Worm (Caenorhabditis elegans): ENCODE data around the gene str-1.

str-1 gene

DNA sequence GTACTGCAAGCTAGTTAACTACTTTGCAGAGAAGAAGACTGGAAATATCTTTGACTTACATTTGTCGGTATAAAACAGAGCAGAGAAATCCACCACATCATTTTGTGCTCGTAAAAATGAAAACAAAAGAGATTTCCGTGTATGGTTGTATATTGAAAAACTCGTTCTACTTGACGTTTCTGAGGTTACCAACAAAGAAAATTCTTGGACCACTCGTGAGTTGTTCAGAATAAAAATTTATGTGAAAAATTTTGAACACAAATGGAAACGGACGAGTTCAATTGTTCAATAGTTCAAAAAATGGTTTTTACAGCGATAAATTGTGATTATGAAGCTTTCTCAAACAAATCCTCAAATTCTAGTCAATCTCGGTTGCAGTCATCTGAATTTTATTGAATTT is 11.0 kb downstream of the str-1 start, which contains the start of gene clec-179:
Gene clec-179, minus strand, starts transcription at position 101 of the 400 bp plus-strand sequence.
- TF ChIP-seq crh-2 (tag; optimal IDR thresholded peaks at IDR 0.05) (no peak), nhr-10 (tag; optimal IDR thresholded peaks at IDR 0.05) (no peak), ZK546.5 (tag; optimal IDR thresholded peaks at IDR 0.05) (no peak), gmeb-1 (tag; optimal IDR thresholded peaks at IDR 0.05) (no peak), nhr-129 (tag; optimal IDR thresholded peaks at IDR 0.05) (no peak), Y55F3AM.14 (GFP tag; optimal IDR thresholded peaks at IDR 0.05) (no peak), skn-1 (tag; optimal IDR thresholded peaks at IDR 0.05) (no peak), nhr-23 (tag; optimal IDR thresholded peaks at IDR 0.05) (no peak), ama-1 (optimal IDR thresholded peaks at IDR 0.05) (no peak), sma-3 (GFP tag; optimal IDR thresholded peaks at IDR 0.05) (no peak), alr-1 (tag; optimal IDR thresholded peaks at IDR 0.05) (no peak), aly-2 (tag; optimal IDR thresholded peaks at IDR 0.05) (no peak), lsy-2 (tag; optimal IDR thresholded peaks at IDR 0.05) (no peak), ceh-16 (tag; optimal IDR thresholded peaks at IDR 0.05) (no peak), C34F6.9 (tag; optimal IDR thresholded peaks at IDR 0.05) (no peak), mab-5 (tag; optimal IDR thresholded peaks at IDR 0.05) (no peak), nhr-25 (tag; optimal IDR thresholded peaks at IDR 0.05) (no peak), egl-27 (tag; optimal IDR thresholded peaks at IDR 0.05) (no peak), F13H6.1 (tag; optimal IDR thresholded peaks at IDR 0.05) (no peak), mbf-1 (tag; optimal IDR thresholded peaks at IDR 0.05) (no peak)

ce11 chrIV:7186756-7187155 is 13.2 kb downstream of the str-1 start, which contains the start of gene str-249:
Gene str-249 (minus strand): TSS chrIV:7186856.
- TF ChIP-seq nhr-23 (tag; optimal IDR thresholded peaks at IDR 0.05) (no peak), dmd-4 (tag; optimal IDR thresholded peaks at IDR 0.05) (no peak), lin-39 (tag; optimal IDR thresholded peaks at IDR 0.05) (no peak), lin-13 (GFP tag; optimal IDR thresholded peaks at IDR 0.05) (no peak), zag-1 (tag; optimal IDR thresholded peaks at IDR 0.05) (no peak)

DNA sequence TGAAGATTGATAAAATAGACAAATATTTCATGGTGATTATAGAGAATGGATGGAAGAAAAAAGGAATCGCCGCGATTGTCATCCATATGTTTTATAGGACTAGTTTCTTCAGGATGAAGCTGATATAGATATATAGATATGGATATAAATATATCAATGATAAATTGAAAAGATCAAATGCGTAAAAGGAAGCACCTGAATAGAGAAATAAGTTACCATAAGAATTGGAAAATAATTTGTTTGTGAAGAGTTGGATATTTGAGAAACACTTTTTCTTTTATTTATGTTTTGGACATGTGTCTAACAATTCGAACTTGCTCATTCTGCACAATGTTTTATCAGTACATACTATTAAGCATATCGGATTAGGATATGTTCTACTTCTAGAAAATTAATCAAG is 14.4 kb downstream of the str-1 start, which contains the start of gene C42D4.13:
Gene C42D4.13, minus strand, starts transcription at position 101 of the 400 bp plus-strand sequence.
- TF ChIP-seq nhr-23 (tag; optimal IDR thresholded peaks at IDR 0.05) (no peak), ceh-82 (tag; optimal IDR thresholded peaks at IDR 0.05) (no peak), blmp-1 (tag; optimal IDR thresholded peaks at IDR 0.05; ENCODE audit: insufficient read depth) (no peak), gmeb-1 (tag; optimal IDR thresholded peaks at IDR 0.05) (no peak), peb-1 (tag; optimal IDR thresholded peaks at IDR 0.05) (no peak), ztf-11 (tag; optimal IDR thresholded peaks at IDR 0.05) (no peak), ztf-1 (GFP tag; conservative IDR thresholded peaks at IDR 0.05) (no peak), ZK546.5 (tag; optimal IDR thresholded peaks at IDR 0.05) (no peak), nhr-12 (tag; optimal IDR thresholded peaks at IDR 0.05) (no peak), fos-1 (tag; optimal IDR thresholded peaks at IDR 0.05) (no peak), sma-3 (GFP tag; optimal IDR thresholded peaks at IDR 0.05) (no peak), sma-9 (GFP tag; optimal IDR thresholded peaks at IDR 0.05) (no peak), sma-9 (tag; optimal IDR thresholded peaks at IDR 0.05) (no peak), nhr-6 (tag; optimal IDR thresholded peaks at IDR 0.05) (no peak), unc-62 (GFP tag; optimal IDR thresholded peaks at IDR 0.05) (no peak), skn-1 (tag; optimal IDR thresholded peaks at IDR 0.05) (no peak), lin-11 (tag; optimal IDR thresholded peaks at IDR 0.05) (no peak), egl-27 (tag; optimal IDR thresholded peaks at IDR 0.05) (no peak)

DNA sequence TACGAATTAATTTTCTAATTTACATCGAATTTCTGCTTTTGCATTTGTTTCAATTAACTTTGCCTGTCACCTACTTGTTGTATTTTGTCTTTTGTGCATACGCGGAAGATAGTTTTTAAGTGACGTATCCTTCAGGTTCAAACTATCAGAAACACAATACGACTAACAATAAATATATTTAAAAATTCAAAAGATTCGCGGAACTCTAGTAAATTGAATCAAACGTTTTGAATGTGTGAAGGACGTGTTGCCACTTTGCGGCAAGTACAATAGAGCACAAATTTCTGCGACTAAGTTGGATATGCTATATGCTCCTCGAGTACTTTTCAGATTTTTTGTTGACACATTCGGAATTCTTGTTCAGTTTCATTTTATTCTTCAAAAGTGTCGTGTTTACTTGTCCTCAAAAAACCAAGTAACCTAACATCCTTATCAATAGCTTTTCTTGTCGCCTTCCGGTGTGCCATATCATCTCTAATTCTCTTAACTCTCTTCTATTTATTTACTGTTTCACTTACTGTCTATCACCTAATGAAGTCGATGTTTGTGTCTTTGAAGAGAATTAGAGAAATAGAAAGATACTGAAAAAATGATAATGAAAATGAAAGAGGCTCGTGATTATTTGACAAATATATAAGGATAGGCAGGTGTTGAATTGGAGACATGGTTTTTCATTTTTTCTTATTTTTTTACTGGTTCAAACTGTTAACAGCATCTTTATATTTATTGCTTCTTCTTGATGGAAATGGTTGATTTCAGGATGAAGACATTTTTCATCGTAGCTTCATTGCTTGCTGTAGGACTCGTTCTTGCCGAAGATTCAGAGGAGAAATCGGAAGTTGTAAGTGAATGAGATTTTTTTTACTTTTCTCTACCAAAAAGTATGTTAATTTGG is 15.2 kb downstream of the str-1 start, which contains the start of gene srlf-7:
Gene srlf-7, plus strand, starts transcription at position 760 of the 895 bp plus-strand sequence.
- no peak for TF ChIP-seq ceh-82 (tag; optimal IDR thresholded peaks at IDR 0.05)
- no peak for TF ChIP-seq lin-11 (tag; optimal IDR thresholded peaks at IDR 0.05)
- TF ChIP-seq mdl-1 (tag; optimal IDR thresholded peaks at IDR 0.05): peak in 1 of 2 experiments; percentile 11
- TF ChIP-seq dmd-4 (tag; optimal IDR thresholded peaks at IDR 0.05): no peak
- TF ChIP-seq snpc-4 (tag; optimal IDR thresholded peaks at IDR 0.05): no peak
- TF ChIP-seq ztf-1 (GFP tag; conservative IDR thresholded peaks at IDR 0.05): no peak
- no peak for TF ChIP-seq peb-1 (tag; optimal IDR thresholded peaks at IDR 0.05)
- peak; percentile 70 for TF ChIP-seq nhr-25 (tag; optimal IDR thresholded peaks at IDR 0.05)
- TF ChIP-seq lsy-2 (tag; optimal IDR thresholded peaks at IDR 0.05): no peak
- TF ChIP-seq nhr-10 (tag; optimal IDR thresholded peaks at IDR 0.05): no peak
- no peak for TF ChIP-seq nhr-6 (tag; optimal IDR thresholded peaks at IDR 0.05)
- TF ChIP-seq R02D3.7 (tag; optimal IDR thresholded peaks at IDR 0.05): no peak
- TF ChIP-seq ama-1 (optimal IDR thresholded peaks at IDR 0.05): no peak
- peak; percentile 77 for TF ChIP-seq blmp-1 (tag; optimal IDR thresholded peaks at IDR 0.05; ENCODE audit: insufficient read depth)
- TF ChIP-seq mab-5 (tag; optimal IDR thresholded peaks at IDR 0.05): no peak
- no peak for TF ChIP-seq elt-3 (tag; optimal IDR thresholded peaks at IDR 0.05)
- TF ChIP-seq nhr-237 (tag; optimal IDR thresholded peaks at IDR 0.05): no peak
- TF ChIP-seq sem-4 (tag; optimal IDR thresholded peaks at IDR 0.05): no peak
- TF ChIP-seq lin-39 (tag; optimal IDR thresholded peaks at IDR 0.05): no peak
- peak; percentile 82 for TF ChIP-seq sma-9 (GFP tag; optimal IDR thresholded peaks at IDR 0.05)
- no peak for TF ChIP-seq sma-9 (tag; optimal IDR thresholded peaks at IDR 0.05)
- TF ChIP-seq ztf-11 (tag; optimal IDR thresholded peaks at IDR 0.05): no peak
- no peak for TF ChIP-seq ZK546.5 (tag; optimal IDR thresholded peaks at IDR 0.05)
- TF ChIP-seq lin-13 (GFP tag; optimal IDR thresholded peaks at IDR 0.05): no peak
- no peak for TF ChIP-seq unc-62 (GFP tag; optimal IDR thresholded peaks at IDR 0.05)
- TF ChIP-seq unc-39 (tag; optimal IDR thresholded peaks at IDR 0.05): no peak
- no peak for TF ChIP-seq nhr-23 (tag; optimal IDR thresholded peaks at IDR 0.05)
- TF ChIP-seq nhr-11 (tag; optimal IDR thresholded peaks at IDR 0.05): no peak
- TF ChIP-seq nhr-12 (tag; optimal IDR thresholded peaks at IDR 0.05): no peak
